Worm (Caenorhabditis elegans): Measurements from ENCODE around the gene nspf-1.
"Not testable (repeated sequence)": the region's sequence is repeated elsewhere in the genome, so short reads cannot be mapped to it uniquely, and the experiment has no call there.

Gene nspf-1

DNA sequence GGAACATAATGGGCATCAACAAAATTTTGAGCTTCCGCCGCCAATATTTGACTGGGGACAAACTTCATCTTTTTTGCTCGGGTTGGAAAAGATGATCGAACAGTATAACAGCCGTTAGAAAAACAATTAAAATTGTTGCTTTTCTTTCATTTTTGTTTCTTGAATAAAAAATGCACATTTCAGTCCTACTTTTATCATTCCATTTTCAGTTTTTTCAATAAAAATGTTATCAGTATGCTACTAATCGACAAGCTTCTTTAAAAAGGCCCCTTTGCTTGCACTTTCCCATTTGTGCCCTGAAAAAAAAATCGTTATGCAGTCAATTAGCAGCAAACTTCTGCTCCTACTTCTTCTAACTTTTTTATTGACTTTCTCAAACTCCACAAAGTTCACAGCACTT lies 45.6 kb upstream of the nspf-1 start, which contains the start of gene F22E5.7 (continued):
- no peak for TF ChIP-seq tbx-9 (tag; optimal IDR thresholded peaks at IDR 0.05; ENCODE audit: borderline replicate concordance)
- no peak for TF ChIP-seq efl-1 (GFP tag; optimal IDR thresholded peaks at IDR 0.05)

ce11 chrII:2644498-2644897 lies 42.9 kb upstream of the nspf-1 start, which contains the start of gene F22E5.11:
Gene F22E5.11 (minus strand): TSS chrII:2644598.
- TF ChIP-seq pbrm-1 (GFP tag; IDR thresholded peaks at IDR 0.05) (no peak), efl-1 (GFP tag; optimal IDR thresholded peaks at IDR 0.05) (no peak), ZK185.1 (tag; optimal IDR thresholded peaks at IDR 0.05; ENCODE audit: poor library complexity, severe bottlenecking) (no peak), zfh-2 (GFP tag; conservative IDR thresholded peaks at IDR 0.05) (no peak), C06A6.2 (GFP tag; conservative IDR thresholded peaks at IDR 0.05) (no peak), attf-3 (GFP tag; conservative IDR thresholded peaks at IDR 0.05) (no peak), mel-28 (tag; optimal IDR thresholded peaks at IDR 0.05; ENCODE audit: borderline replicate concordance) (no peak), F49E8.2 (tag; optimal IDR thresholded peaks at IDR 0.05; ENCODE audit: insufficient read depth) (no peak), rpc-1 (optimal IDR thresholded peaks at IDR 0.05) (no peak), rpc-1 (tag; optimal IDR thresholded peaks at IDR 0.05) (no peak), mcd-1 (GFP tag; IDR thresholded peaks at IDR 0.05) (no peak), F57A8.1 (GFP tag; optimal IDR thresholded peaks at IDR 0.05) (no peak), ztf-22 (GFP tag; optimal IDR thresholded peaks at IDR 0.05) (no peak), xnd-1 (tag; optimal IDR thresholded peaks at IDR 0.05) (no peak), ztf-25 (GFP tag; IDR thresholded peaks at IDR 0.05) (no peak), nfyb-1 (GFP tag; IDR thresholded peaks at IDR 0.05) (no peak), Y79H2A.3 (GFP tag; conservative IDR thresholded peaks at IDR 0.05) (no peak)

DNA sequence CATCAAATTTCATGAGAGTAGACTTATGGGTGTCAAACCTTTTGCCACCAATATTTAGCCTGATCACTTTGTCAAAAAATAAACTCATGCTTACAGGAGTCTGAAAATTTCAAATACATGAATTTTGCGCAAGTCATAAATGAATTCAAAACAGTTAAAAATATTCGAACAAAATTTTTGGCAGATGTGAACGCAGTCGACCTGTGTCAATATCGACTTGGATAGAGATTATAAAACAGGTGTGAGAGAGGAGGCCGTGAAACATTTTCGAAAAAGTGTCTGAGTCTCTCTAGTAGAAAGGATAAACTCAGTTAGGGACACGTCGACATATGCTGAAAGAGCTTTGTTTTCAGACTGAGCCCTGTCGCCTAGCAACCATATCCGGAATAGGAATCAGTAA lies 40.7 kb upstream of the nspf-1 start, which contains the start of gene F22E5.12:
TSS of gene F22E5.12 (minus strand) at position 101 of the 400 bp plus-strand sequence.
- not testable (repeated sequence) for TF ChIP-seq Y79H2A.3 (GFP tag; conservative IDR thresholded peaks at IDR 0.05); madf-8 (GFP tag; conservative IDR thresholded peaks at IDR 0.05); mcd-1 (GFP tag; IDR thresholded peaks at IDR 0.05)

DNA sequence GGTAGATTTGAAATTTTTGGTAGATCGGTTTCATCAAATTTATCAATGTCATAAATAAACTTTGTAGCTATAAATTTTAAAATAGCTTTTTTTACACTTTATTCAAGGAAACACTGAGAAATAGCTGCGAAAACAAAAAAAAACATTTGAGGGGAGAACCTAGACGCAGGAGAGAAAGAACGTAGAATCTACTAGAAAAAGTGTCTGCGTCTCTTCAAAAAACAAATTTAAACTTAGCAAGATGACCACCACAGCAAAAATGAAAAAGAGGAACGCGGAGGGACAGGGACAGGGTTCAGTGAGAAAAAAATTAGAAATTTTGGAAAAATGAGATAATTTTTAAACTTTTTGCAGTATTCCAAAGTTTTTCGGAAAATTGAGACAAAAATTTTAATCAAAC lies 38.4 kb upstream of the nspf-1 start:
- TF ChIP-seq dpff-1 (tag; optimal IDR thresholded peaks at IDR 0.05) (no peak), rec-8 (tag; optimal IDR thresholded peaks at IDR 0.05) (no peak), C06A6.2 (GFP tag; conservative IDR thresholded peaks at IDR 0.05) (0 out of 2 replicates have a peak, but pooled peaks have one; percentile 16), hmg-1.2 (GFP tag; IDR thresholded peaks at IDR 0.05) (peak; percentile 28; the same call in 1 of the 2 replicates), repo-1 (tag; optimal IDR thresholded peaks at IDR 0.05) (no peak), zfh-2 (GFP tag; conservative IDR thresholded peaks at IDR 0.05) (no peak), dox-1 (GFP tag; IDR thresholded peaks at IDR 0.05) (no peak), T26A5.8 (tag; optimal IDR thresholded peaks at IDR 0.05) (no peak), let-526 (GFP tag; IDR thresholded peaks at IDR 0.05) (no peak), snpc-4 (GFP tag; optimal IDR thresholded peaks at IDR 0.05) (no peak), snpc-4 (tag; optimal IDR thresholded peaks at IDR 0.05) (no peak), unc-130 (GFP tag; optimal IDR thresholded peaks at IDR 0.05) (no peak)

DNA sequence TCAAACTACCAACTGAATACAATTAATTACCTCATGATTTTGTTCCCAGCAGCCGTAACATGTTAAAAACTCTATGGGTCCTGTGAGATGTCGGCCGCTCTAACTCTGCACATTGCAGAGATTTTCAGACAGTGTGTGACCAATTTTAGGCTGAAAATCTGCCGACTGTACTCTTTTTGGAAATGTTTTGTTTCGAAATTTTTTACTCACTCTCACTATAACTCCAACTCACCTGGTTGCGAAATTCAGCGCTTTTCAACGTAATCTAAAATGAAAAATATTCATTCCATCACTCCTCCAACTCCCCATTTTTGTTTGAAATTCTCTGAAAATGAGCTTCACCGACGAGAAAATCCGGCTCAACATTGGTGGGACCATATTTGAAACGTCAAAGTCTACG lies 37.9 kb upstream of the nspf-1 start, which contains the start of the genes F22E5.13 and F22E5.6:
TSS of gene F22E5.13 (minus strand) at position 101 of the 400 bp plus-strand sequence.
TSS of gene F22E5.6 (plus strand) at position 297 of the 400 bp plus-strand sequence.
- TF ChIP-seq snpc-1.1 (tag; optimal IDR thresholded peaks at IDR 0.05; ENCODE audit: insufficient read depth) (no peak), akir-1 (GFP tag; optimal IDR thresholded peaks at IDR 0.05) (no peak), dpff-1 (tag; optimal IDR thresholded peaks at IDR 0.05) (no peak)

All from whole organism, young adult.